Fruit fly (Drosophila melanogaster) whole organism, embryonic: ENCODE results near the gene Bx42.

Experiments
- Abd-B ChIP-seq: fragments of 200-800 bp; sonication (Bioruptor generic); optimal IDR thresholded peaks from 2 replicates; lab custom pipeline; 2018; ENCODE audit warnings: missing biosample characterization, mild to moderate bottlenecking, missing genetic modification characterization, moderate library complexity
- Bdp1 ChIP-seq: fragments of 200-800 bp; sonication (Bioruptor generic); optimal IDR thresholded peaks from 3 replicates; lab custom pipeline; 2016; ENCODE audit warnings: missing biosample characterization, missing genetic modification characterization
- CG10321 ChIP-seq: fragments of 200-800 bp; sonication (Bioruptor generic); IDR thresholded peaks from 2 replicates; pipeline ENCODE4 v1.3.6; 2022; ENCODE audit warnings: missing biosample characterization, missing genetic modification characterization
- CG10979 ChIP-seq: fragments of 200-800 bp; sonication (Bioruptor generic); optimal IDR thresholded peaks from 2 replicates; lab custom pipeline; 2018; ENCODE audit warnings: missing biosample characterization, mild to moderate bottlenecking, missing genetic modification characterization, moderate library complexity
- CG11695 ChIP-seq: fragments of 200-800 bp; sonication (Bioruptor generic); IDR thresholded peaks from 3 replicates; pipeline ENCODE4 v1.3.6; 2022; ENCODE audit warnings: missing biosample characterization, missing genetic modification characterization
- CG13775 ChIP-seq: fragments of 200-800 bp; sonication (Bioruptor generic); optimal IDR thresholded peaks from 3 replicates; lab custom pipeline; 2017; ENCODE audit warnings: missing biosample characterization, mild to moderate bottlenecking, missing genetic modification characterization
- CG15073 ChIP-seq: fragments of 200-800 bp; sonication (Bioruptor generic); optimal IDR thresholded peaks from 2 replicates; lab custom pipeline; 2016; ENCODE audit warnings: missing biosample characterization, missing genetic modification characterization
- CG16813 ChIP-seq: fragments of 200-800 bp; sonication (Bioruptor generic); IDR thresholded peaks from 3 replicates; pipeline ENCODE4 v1.3.6; 2022; ENCODE audit warnings: missing biosample characterization, missing genetic modification characterization; ENCODE audit not compliant: partially characterized antibody
- CG30403 ChIP-seq: fragments of 200-800 bp; sonication (Bioruptor generic); optimal IDR thresholded peaks from 3 replicates; lab custom pipeline; 2016; ENCODE audit warnings: missing biosample characterization, missing genetic modification characterization
- CG33557 ChIP-seq: fragments of 200-800 bp; sonication (Bioruptor generic); optimal IDR thresholded peaks from 2 replicates; lab custom pipeline; 2019; ENCODE audit warnings: missing biosample characterization, mild to moderate bottlenecking, missing genetic modification characterization, moderate library complexity
- CG6689 ChIP-seq: fragments of 200-800 bp; sonication (Bioruptor generic); IDR thresholded peaks from 2 replicates; pipeline ENCODE4 v1.3.6; 2022; ENCODE audit warnings: missing biosample characterization, missing genetic modification characterization
- CG7357 ChIP-seq: fragments of 200-800 bp; sonication (Bioruptor generic); IDR thresholded peaks from 3 replicates; pipeline ENCODE4 v1.3.6; 2022; ENCODE audit warnings: missing biosample characterization, missing genetic modification characterization
- CG7963 ChIP-seq: fragments of 200-800 bp; sonication (Bioruptor generic); IDR thresholded peaks from 3 replicates; pipeline ENCODE4 v1.3.6; 2022; ENCODE audit warnings: missing biosample characterization, missing genetic modification characterization; ENCODE audit not compliant: partially characterized antibody
- CG8359 ChIP-seq: fragments of 200-800 bp; sonication (Bioruptor generic); optimal IDR thresholded peaks from 2 replicates; lab custom pipeline; 2017; ENCODE audit warnings: missing biosample characterization, mild to moderate bottlenecking, missing genetic modification characterization, borderline replicate concordance
- CG8478 ChIP-seq: fragments of >200 bp; optimal IDR thresholded peaks from 2 replicates; lab custom pipeline; 2018
- CG9437 ChIP-seq: fragments of 200-800 bp; sonication (Bioruptor generic); optimal IDR thresholded peaks from 2 replicates; lab custom pipeline; 2018; ENCODE audit warnings: missing biosample characterization, mild to moderate bottlenecking, missing genetic modification characterization
- CG9876 ChIP-seq: fragments of 200-800 bp; sonication (Bioruptor generic); optimal IDR thresholded peaks from 2 replicates; lab custom pipeline; 2016; ENCODE audit warnings: missing biosample characterization, missing genetic modification characterization
- CTCF ChIP-seq: fragments of 200-800 bp; sonication (Bioruptor generic); optimal IDR thresholded peaks from 2 replicates; lab custom pipeline; 2017; ENCODE audit warnings: missing biosample characterization, mild to moderate bottlenecking, missing genetic modification characterization, moderate library complexity
- CoRest ChIP-seq: fragments of 200-800 bp; sonication (Bioruptor generic); optimal IDR thresholded peaks from 3 replicates; lab custom pipeline; 2018; ENCODE audit warnings: missing biosample characterization, mild to moderate bottlenecking, missing genetic modification characterization, moderate library complexity
- CrebB ChIP-seq: fragments of 200-800 bp; sonication (Bioruptor generic); optimal IDR thresholded peaks from 3 replicates; lab custom pipeline; 2018; ENCODE audit warnings: missing biosample characterization, mild to moderate bottlenecking, missing genetic modification characterization
- Dbx ChIP-seq: fragments of 200-800 bp; sonication (Bioruptor generic); IDR thresholded peaks from 3 replicates; pipeline ENCODE4 v1.3.6; 2022; ENCODE audit warnings: missing biosample characterization, missing genetic modification characterization
- Dref ChIP-seq: fragments of 200-800 bp; sonication (Bioruptor generic); IDR thresholded peaks from 2 replicates; pipeline ENCODE4 v1.3.6; 2022; ENCODE audit warnings: missing biosample characterization, missing genetic modification characterization
- HLH3B ChIP-seq: fragments of 200-800 bp; sonication (Bioruptor generic); IDR thresholded peaks from 2 replicates; pipeline ENCODE4 v1.3.6; 2022; ENCODE audit warnings: missing biosample characterization, missing genetic modification characterization
- HLH4C ChIP-seq: fragments of 200-800 bp; sonication (Bioruptor generic); IDR thresholded peaks from 3 replicates; pipeline ENCODE4 v1.3.6; 2022; ENCODE audit warnings: missing biosample characterization, missing genetic modification characterization; ENCODE audit not compliant: partially characterized antibody
- HLH54F ChIP-seq: fragments of 200-800 bp; sonication (Bioruptor generic); optimal IDR thresholded peaks from 3 replicates; lab custom pipeline; 2016; ENCODE audit warnings: missing biosample characterization, missing genetic modification characterization
- HmgD ChIP-seq: fragments of 200-800 bp; sonication (Bioruptor generic); optimal IDR thresholded peaks from 3 replicates; lab custom pipeline; 2016; ENCODE audit warnings: missing biosample characterization, missing genetic modification characterization
- Hmx ChIP-seq: fragments of 200-800 bp; sonication (Bioruptor generic); optimal IDR thresholded peaks from 2 replicates; lab custom pipeline; 2016; ENCODE audit warnings: missing biosample characterization, missing genetic modification characterization
- Lhr ChIP-seq: fragments of 200-800 bp; sonication (Bioruptor generic); optimal IDR thresholded peaks from 3 replicates; lab custom pipeline; 2017; ENCODE audit warnings: mild to moderate bottlenecking, missing biosample characterization, missing genetic modification reagents, missing genetic modification characterization
- MESR4 ChIP-seq: fragments of 200-800 bp; sonication (Bioruptor generic); optimal IDR thresholded peaks from 2 replicates; lab custom pipeline; 2018; ENCODE audit warnings: missing biosample characterization, mild to moderate bottlenecking, missing genetic modification characterization, moderate library complexity
- Med ChIP-seq: fragments of 200-800 bp; sonication (Bioruptor generic); peaks from one replicate; lab custom pipeline; 2016; ENCODE audit warnings: missing biosample characterization, missing genetic modification characterization, mild to moderate bottlenecking, inconsistent platforms, moderate library complexity
- Ptx1 ChIP-seq: fragments of 200-800 bp; sonication (Bioruptor generic); IDR thresholded peaks from 2 replicates; pipeline ENCODE4 v1.3.6; 2022; ENCODE audit warnings: missing biosample characterization, missing genetic modification characterization
- Rx ChIP-seq: fragments of 200-800 bp; sonication (Bioruptor generic); IDR thresholded peaks from 2 replicates; pipeline ENCODE4 v1.3.6; 2022; ENCODE audit warnings: missing biosample characterization, missing genetic modification characterization
- Sox102F ChIP-seq: fragments of 200-800 bp; sonication (Bioruptor generic); optimal IDR thresholded peaks from 2 replicates; lab custom pipeline; 2018; ENCODE audit warnings: missing biosample characterization, mild to moderate bottlenecking, missing genetic modification characterization, moderate library complexity
- Sry-β ChIP-seq: fragments of 200-800 bp; sonication (Bioruptor generic); optimal IDR thresholded peaks from 2 replicates; lab custom pipeline; 2018; ENCODE audit warnings: missing biosample characterization, mild to moderate bottlenecking, missing genetic modification characterization, moderate library complexity
- Stat92E ChIP-seq, 3 experiments: fragments of >200 bp in 2 of 3; fragments of 200-800 bp in 1 of 3; sonication (Bioruptor generic) in 1 of 3; optimal IDR thresholded peaks; 2 replicates each; lab custom pipeline; 2017 to 2019; ENCODE audit warnings: missing biosample characterization in 3 of 3, missing genetic modification characterization in 3 of 3, mild to moderate bottlenecking in 1 of 3, moderate library complexity in 1 of 3
- ara ChIP-seq: fragments of 200-800 bp; sonication (Bioruptor generic); IDR thresholded peaks from 2 replicates; pipeline ENCODE4 v1.3.6; 2022; ENCODE audit warnings: missing biosample characterization, missing genetic modification characterization
- bbx ChIP-seq: fragments of 200-800 bp; sonication (Bioruptor generic); IDR thresholded peaks from 2 replicates; pipeline ENCODE4 v1.3.6; 2022; ENCODE audit warnings: missing biosample characterization, missing genetic modification characterization; ENCODE audit not compliant: partially characterized antibody
- cg ChIP-seq: fragments of 200-800 bp; sonication (Bioruptor generic); optimal IDR thresholded peaks from 3 replicates; lab custom pipeline; 2019; ENCODE audit warnings: missing biosample characterization, mild to moderate bottlenecking, missing genetic modification characterization, moderate library complexity
- dysf ChIP-seq: fragments of 200-800 bp; sonication (Bioruptor generic); IDR thresholded peaks from 3 replicates; pipeline ENCODE4 v1.3.6; 2022; ENCODE audit warnings: missing biosample characterization, missing genetic modification characterization
- emc ChIP-seq: fragments of 200-800 bp; sonication (Bioruptor generic); optimal IDR thresholded peaks from 2 replicates; lab custom pipeline; 2016; ENCODE audit warnings: missing biosample characterization, missing genetic modification characterization
- esg ChIP-seq: fragments of 200-800 bp; sonication (Bioruptor generic); conservative IDR thresholded peaks from 2 replicates; pipeline ENCODE4 v1.3.6; 2022; ENCODE audit warnings: missing biosample characterization, missing genetic modification characterization
- mam ChIP-seq: fragments of 200-800 bp; sonication (Bioruptor generic); optimal IDR thresholded peaks from 3 replicates; lab custom pipeline; 2016; ENCODE audit warnings: missing biosample characterization, missing genetic modification characterization
- mirr ChIP-seq: fragments of 200-800 bp; sonication (Bioruptor generic); optimal IDR thresholded peaks from 3 replicates; lab custom pipeline; 2018; ENCODE audit warnings: missing biosample characterization, mild to moderate bottlenecking, missing genetic modification characterization
- nerfin-1 ChIP-seq: fragments of 200-800 bp; sonication (Bioruptor generic); optimal IDR thresholded peaks from 3 replicates; lab custom pipeline; 2019; ENCODE audit warnings: missing biosample characterization, mild to moderate bottlenecking, missing genetic modification characterization, moderate library complexity
- pan ChIP-seq, 4 experiments: fragments of >200 bp in 3 of 4; fragments of 200-800 bp in 1 of 4; sonication (Bioruptor generic) in 1 of 4; optimal IDR thresholded peaks in 3 of 4; IDR thresholded peaks in 1 of 4; 2 replicates each; pipeline versions ENCODE4 v1.3.6 to Lab custom; 2017 to 2022; ENCODE audit warnings: missing biosample characterization in 2 of 4, missing genetic modification characterization in 2 of 4, mixed read lengths in 1 of 4
- phol ChIP-seq: fragments of 200-800 bp; sonication (Bioruptor generic); optimal IDR thresholded peaks from 3 replicates; lab custom pipeline; 2018; ENCODE audit warnings: missing biosample characterization, mild to moderate bottlenecking, missing genetic modification characterization, moderate library complexity
- slp2 ChIP-seq: fragments of 200-800 bp; sonication (Bioruptor generic); optimal IDR thresholded peaks from 2 replicates; lab custom pipeline; 2016; ENCODE audit warnings: missing biosample characterization, missing genetic modification characterization
- so ChIP-seq: fragments of 200-800 bp; sonication (Bioruptor generic); IDR thresholded peaks from 3 replicates; pipeline ENCODE4 v1.3.6; 2022; ENCODE audit warnings: missing biosample characterization, missing genetic modification characterization
- tap ChIP-seq: fragments of 200-800 bp; optimal IDR thresholded peaks from 3 replicates; lab custom pipeline; 2019; ENCODE audit warnings: missing biosample characterization, mild to moderate bottlenecking, missing genetic modification characterization, moderate library complexity
- trem ChIP-seq: fragments of 200-800 bp; optimal IDR thresholded peaks from 3 replicates; lab custom pipeline; 2019; ENCODE audit warnings: missing biosample characterization, mild to moderate bottlenecking, missing genetic modification characterization, moderate library complexity

The Bx42 gene

dm6 chrX:9106212-9106774 is at the start of gene Bx42:
Gene Bx42 (minus strand): TSS chrX:9106604.
- TF ChIP-seq CG8359 (no peak), esg (GFP tag; lab: Robert Waterston, UW) (no peak), HLH3B (GFP tag; lab: Robert Waterston, UW) (no peak), Abd-B (GFP tag; lab: Kevin White, UChicago) (no peak), CG11695 (GFP tag; lab: Robert Waterston, UW) (no peak), CG15073 (GFP tag; lab: Kevin White, UChicago) (no peak), Sry-β (GFP tag; lab: Kevin White, UChicago) (no peak), emc (GFP tag; lab: Kevin White, UChicago) (no peak), tap (tag; lab: Kevin White, UChicago) (no peak), ara (GFP tag; lab: Robert Waterston, UW) (no peak), Dbx (no peak), so (GFP tag; lab: Robert Waterston, UW) (no peak), CG9876 (GFP tag; lab: Kevin White, UChicago) (peak; percentile 54), Lhr (GFP tag; lab: Kevin White, UChicago) (peak; percentile 31), CG9437 (GFP tag; lab: Kevin White, UChicago) (peak; percentile 96), Stat92E (GFP tag; optimal IDR thresholded peaks at IDR 0.05; lab: Kevin White, UChicago) (no peak), Dref (GFP tag; lab: Robert Waterston, UW) (peak; percentile 38; the same call in 1 of the 2 replicates), cg (peak; percentile 63), CG6689 (GFP tag; lab: Robert Waterston, UW) (no peak), mam (GFP tag; lab: Kevin White, UChicago) (no peak), CrebB (tag; lab: Kevin White, UChicago) (no peak), CG30403 (GFP tag; lab: Kevin White, UChicago) (peak; percentile 48), CG7357 (GFP tag; lab: Robert Waterston, UW) (no peak), CTCF (no peak), mirr (GFP tag; lab: Kevin White, UChicago) (no peak), Sox102F (no peak), CG16813 (GFP tag; lab: Robert Waterston, UW) (no peak), phol (tag; lab: Kevin White, UChicago) (peak; percentile 37), Ptx1 (no peak), bbx (GFP tag; lab: Robert Waterston, UW) (peak; percentile 15; the same call in 1 of the 2 replicates), CG13775 (GFP tag; lab: Kevin White, UChicago) (peak; percentile 25), pan (optimal IDR thresholded peaks at IDR 0.05; lab: Kevin White, UChicago) (no peak), pan (GFP tag; optimal IDR thresholded peaks at IDR 0.05 in 1 of 2, IDR thresholded peaks at IDR 0.05 in 1 of 2) (no peak), trem (tag; lab: Kevin White, UChicago) (no peak), CG10321 (no peak), CG8478 (lab: Kevin White, UChicago) (no peak), HmgD (no peak), Med (GFP tag; lab: Kevin White, UChicago) (peak; percentile 68), Bdp1 (GFP tag; lab: Kevin White, UChicago) (no peak), Rx (GFP tag; lab: Robert Waterston, UW) (no peak), Hmx (no peak), CoRest (tag; lab: Kevin White, UChicago) (peak; percentile 11), nerfin-1 (tag; lab: Kevin White, UChicago) (no peak), CG10979 (no peak), dysf (GFP tag; lab: Robert Waterston, UW) (no peak), CG33557 (GFP tag; lab: Kevin White, UChicago) (no peak), slp2 (GFP tag; lab: Kevin White, UChicago) (no peak), HLH54F (GFP tag; lab: Kevin White, UChicago) (no peak), HLH4C (GFP tag; lab: Robert Waterston, UW) (0 out of 3 replicates have a peak, but pooled peaks have one; percentile 26), MESR4 (peak; percentile 96), CG7963 (GFP tag; lab: Robert Waterston, UW) (no peak)
